Worm (Caenorhabditis elegans): ENCODE results near the gene C46C2.5.

The C46C2.5 gene

DNA sequence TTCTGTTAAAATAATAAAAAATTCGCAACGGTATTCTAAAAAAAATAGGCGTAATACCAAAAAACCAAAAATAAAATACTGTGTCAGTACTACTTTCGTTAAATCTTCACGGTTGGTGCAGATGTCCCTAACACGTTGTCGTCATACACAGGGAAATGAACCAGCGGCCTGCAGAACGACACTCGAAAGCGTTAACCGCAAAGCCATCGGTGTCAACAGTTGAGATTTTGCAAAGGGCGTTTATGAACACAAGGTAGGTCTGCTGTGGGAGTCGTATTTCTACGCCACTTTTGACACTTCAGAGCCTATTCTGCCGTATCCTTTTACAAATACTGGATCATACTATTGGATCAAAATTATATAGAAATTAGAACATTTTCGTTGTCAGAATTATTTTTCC lies 1.2 kb downstream of the C46C2.5 start (continued):
- TF ChIP-seq vab-15 (tag; optimal IDR thresholded peaks at IDR 0.05) (no peak), ces-1 (GFP tag; optimal IDR thresholded peaks at IDR 0.05) (no peak), egl-27 (tag; optimal IDR thresholded peaks at IDR 0.05) (no peak), swsn-7 (tag; optimal IDR thresholded peaks at IDR 0.05) (peak; percentile 77), unc-30 (tag; optimal IDR thresholded peaks at IDR 0.05) (no peak), nhr-12 (tag; optimal IDR thresholded peaks at IDR 0.05) (no peak), hpl-2 (GFP tag; optimal IDR thresholded peaks at IDR 0.05) (no peak), lin-35 (GFP tag; optimal IDR thresholded peaks at IDR 0.05) (peak; percentile 48 to 82), nhr-20 (tag; optimal IDR thresholded peaks at IDR 0.05) (peak; percentile 74), nhr-90 (tag; optimal IDR thresholded peaks at IDR 0.05; ENCODE audit: poor library complexity) (peak; percentile 64), blmp-1 (tag; optimal IDR thresholded peaks at IDR 0.05) (peak; percentile 23), nhr-77 (tag; optimal IDR thresholded peaks at IDR 0.05) (peak; percentile 55), tlp-1 (tag; optimal IDR thresholded peaks at IDR 0.05) (no peak), dpl-1 (GFP tag; optimal IDR thresholded peaks at IDR 0.05) (peak; percentile 31 to 56 (median 53)), hlh-17 (GFP tag; optimal IDR thresholded peaks at IDR 0.05; ENCODE audit: borderline replicate concordance) (no peak), zip-4 (GFP tag; optimal IDR thresholded peaks at IDR 0.05) (no peak), C16A3.4 (tag; optimal IDR thresholded peaks at IDR 0.05) (peak; percentile 79), lin-13 (GFP tag; optimal IDR thresholded peaks at IDR 0.05) (peak; percentile 53), jun-1 (tag; optimal IDR thresholded peaks at IDR 0.05) (peak; percentile 43), efl-1 (optimal IDR thresholded peaks at IDR 0.05) (peak; percentile 59 to 62), efl-1 (GFP tag; optimal IDR thresholded peaks at IDR 0.05 in 1 of 2) (peak; percentile 46 to 94), grh-1 (GFP tag; IDR thresholded peaks at IDR 0.05) (no peak), mab-9 (GFP tag; IDR thresholded peaks at IDR 0.05) (no peak), ets-5 (GFP tag; IDR thresholded peaks at IDR 0.05) (no peak), aly-2 (tag; optimal IDR thresholded peaks at IDR 0.05) (peak; percentile 44), mef-2 (tag; optimal IDR thresholded peaks at IDR 0.05) (no peak), nhr-237 (tag; optimal IDR thresholded peaks at IDR 0.05) (no peak), sptf-1 (tag; optimal IDR thresholded peaks at IDR 0.05) (no peak), Y116A8C.19 (tag; optimal IDR thresholded peaks at IDR 0.05; ENCODE audit: borderline replicate concordance) (no peak), ceh-88 (GFP tag; IDR thresholded peaks at IDR 0.05) (no peak), aha-1 (tag; optimal IDR thresholded peaks at IDR 0.05) (no peak), nhr-84 (tag; optimal IDR thresholded peaks at IDR 0.05) (no peak), snpc-4 (tag; optimal IDR thresholded peaks at IDR 0.05) (peak; percentile 16), lin-14 (GFP tag; optimal IDR thresholded peaks at IDR 0.05) (peak; percentile 69)

DNA sequence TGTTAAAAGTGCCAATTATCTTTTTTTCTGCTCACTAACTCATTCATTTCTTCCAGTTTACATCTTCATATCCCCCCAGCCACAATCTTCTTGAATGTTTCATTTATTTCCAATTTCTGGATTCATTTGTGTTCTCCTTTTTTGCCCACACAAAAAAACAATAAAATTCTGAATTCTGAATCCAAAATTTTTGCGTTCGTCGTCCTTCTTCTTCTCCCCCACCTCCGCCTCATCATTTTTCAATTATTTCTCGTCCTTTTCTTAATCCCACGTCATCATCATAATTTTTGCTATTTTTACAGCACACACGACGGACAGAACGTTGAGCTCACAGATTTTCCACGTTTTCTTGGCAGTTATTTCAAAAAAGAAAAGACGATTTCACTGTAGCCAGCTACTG lies 7.9 kb downstream of the C46C2.5 start, which contains the start of gene C07C7.1:
TSS of gene C07C7.1 (plus strand) at position 301 of the 400 bp plus-strand sequence.
- TF ChIP-seq nhr-84 (tag; optimal IDR thresholded peaks at IDR 0.05) = no peak
- TF ChIP-seq jun-1 (tag; optimal IDR thresholded peaks at IDR 0.05) = no peak
- no peak for TF ChIP-seq nhr-90 (tag; optimal IDR thresholded peaks at IDR 0.05; ENCODE audit: poor library complexity)
- no peak for TF ChIP-seq nhr-28 (tag; optimal IDR thresholded peaks at IDR 0.05)
- no peak for TF ChIP-seq F16B12.6 (tag; optimal IDR thresholded peaks at IDR 0.05)
- TF ChIP-seq pag-3 (tag; optimal IDR thresholded peaks at IDR 0.05; ENCODE audit: borderline replicate concordance, insufficient read depth) = no peak
- TF ChIP-seq grh-1 (GFP tag; IDR thresholded peaks at IDR 0.05) = no peak
- TF ChIP-seq swsn-7 (tag; optimal IDR thresholded peaks at IDR 0.05) = no peak
- no peak for TF ChIP-seq egl-27 (tag; optimal IDR thresholded peaks at IDR 0.05)
- TF ChIP-seq tbx-2 (tag; optimal IDR thresholded peaks at IDR 0.05) = no peak
- no peak for TF ChIP-seq sup-37 (GFP tag; optimal IDR thresholded peaks at IDR 0.05)
- no peak for TF ChIP-seq nhr-77 (tag; optimal IDR thresholded peaks at IDR 0.05)
- no peak for TF ChIP-seq nhr-71 (tag; optimal IDR thresholded peaks at IDR 0.05)
- no peak for TF ChIP-seq ceh-8 (GFP tag; optimal IDR thresholded peaks at IDR 0.05)
- TF ChIP-seq irx-1 (tag; optimal IDR thresholded peaks at IDR 0.05) = no peak

Data from whole organism, L1 larva.